Fruit fly (Drosophila melanogaster) Kc167 (cell line): Measurements from ENCODE around the gene krz.

Experiments used
- Myc ChIP-seq: fragments of >200 bp; optimal IDR thresholded peaks from 2 replicates; lab custom pipeline; 2017; ENCODE audit warnings: missing external identifiers
- Sin3A ChIP-seq: fragments of >200 bp; optimal IDR thresholded peaks from 2 replicates; lab custom pipeline; 2018; ENCODE audit warnings: missing external identifiers
- h ChIP-seq: fragments of >200 bp; optimal IDR thresholded peaks from 3 replicates; lab custom pipeline; 2018; ENCODE audit warnings: missing external identifiers
- insv ChIP-seq: fragments of >200 bp; optimal IDR thresholded peaks from 3 replicates; lab custom pipeline; 2018; ENCODE audit warnings: missing external identifiers
- psq ChIP-seq: fragments of >200 bp; optimal IDR thresholded peaks from 2 replicates; lab custom pipeline; 2017; ENCODE audit warnings: missing external identifiers
- ttk ChIP-seq: sonication (Bioruptor generic); optimal IDR thresholded peaks from 2 replicates; lab custom pipeline; 2017; ENCODE audit warnings: missing external identifiers

- TF ChIP-seq h (lab: Kevin White, UChicago) (no peak), Sin3A (no peak), insv (lab: Kevin White, UChicago) (no peak), Myc (lab: Kevin White, UChicago) (no peak), ttk (lab: Kevin White, UChicago) (no peak), psq (lab: Kevin White, UChicago) (no peak)
Observed at dm6 chr3R:32050685-32051084, 1.1 kb downstream of the krz start.
